Fruit fly (Drosophila melanogaster) Kc167 (cell line): ENCODE data around the gene ago.

ENCODE experiments used
- Myc ChIP-seq: fragments of >200 bp; optimal IDR thresholded peaks from 2 replicates; lab custom pipeline; 2017; ENCODE audit warnings: missing external identifiers
- Sin3A ChIP-seq: fragments of >200 bp; optimal IDR thresholded peaks from 2 replicates; lab custom pipeline; 2018; ENCODE audit warnings: missing external identifiers
- h ChIP-seq: fragments of >200 bp; optimal IDR thresholded peaks from 3 replicates; lab custom pipeline; 2018; ENCODE audit warnings: missing external identifiers
- insv ChIP-seq: fragments of >200 bp; optimal IDR thresholded peaks from 3 replicates; lab custom pipeline; 2018; ENCODE audit warnings: missing external identifiers
- psq ChIP-seq: fragments of >200 bp; optimal IDR thresholded peaks from 2 replicates; lab custom pipeline; 2017; ENCODE audit warnings: missing external identifiers
- ttk ChIP-seq: sonication (Bioruptor generic); optimal IDR thresholded peaks from 2 replicates; lab custom pipeline; 2017; ENCODE audit warnings: missing external identifiers

- TF ChIP-seq Myc (lab: Kevin White, UChicago) (no peak), psq (lab: Kevin White, UChicago) (no peak), Sin3A (lab: Kevin White, UChicago) (no peak), insv (lab: Kevin White, UChicago) (no peak), h (lab: Kevin White, UChicago) (no peak), ttk (lab: Kevin White, UChicago) (no peak)
Measured at dm6 chr3L:4239442-4240322, 14.4 kb downstream of the ago start, which contains the start of gene Sqor.
